Worm (Caenorhabditis elegans) whole organism, L3 larva: Measurements from ENCODE around the gene mdt-8.

Experiments used
- ZK546.5 ChIP-seq: sonication (generic microtip); optimal IDR thresholded peaks from 2 replicates; lab custom pipeline; 2017; ENCODE audit warnings: missing biosample characterization, missing genetic modification characterization
- ama-1 ChIP-seq: fragments of 150-350 bp; optimal IDR thresholded peaks from 2 replicates; lab custom pipeline; 2018
- ceh-9 ChIP-seq: sonication (generic microtip); optimal IDR thresholded peaks from 2 replicates; lab custom pipeline; 2018; ENCODE audit warnings: missing biosample characterization, missing genetic modification characterization
- eor-1 ChIP-seq, 2 experiments: fragments of 150-350 bp; optimal IDR thresholded peaks; 2 replicates each; lab custom pipeline; 2014 to 2018; ENCODE audit warnings: missing biosample characterization in 2 of 2, missing genetic modification characterization in 2 of 2
- mdl-1 ChIP-seq: fragments of 150-350 bp; optimal IDR thresholded peaks from 2 replicates; lab custom pipeline; 2014; ENCODE audit warnings: missing biosample characterization, missing genetic modification characterization
- nfya-1 ChIP-seq: sonication (generic microtip); optimal IDR thresholded peaks from 2 replicates; lab custom pipeline; 2017; ENCODE audit warnings: missing genetic modification characterization, mild to moderate bottlenecking, missing compliant biosample characterization, antibody characterized with exemption, moderate library complexity; ENCODE audit not compliant: insufficient read depth
- nhr-28 ChIP-seq: fragments of 150-350 bp; optimal IDR thresholded peaks from 2 replicates; lab custom pipeline; 2014; ENCODE audit warnings: missing biosample characterization, missing genetic modification characterization
- nhr-76 ChIP-seq: fragments of 150-350 bp; sonication (generic microtip); optimal IDR thresholded peaks from 5 replicates; lab custom pipeline; 2014; ENCODE audit warnings: missing biosample characterization, missing genetic modification characterization
- snpc-4 ChIP-seq: fragments of 150-350 bp; optimal IDR thresholded peaks from 2 replicates; lab custom pipeline; 2014; ENCODE audit warnings: missing biosample characterization, missing genetic modification characterization
- tbx-2 ChIP-seq: sonication (generic microtip); optimal IDR thresholded peaks from 2 replicates; lab custom pipeline; 2016; ENCODE audit warnings: mild to moderate bottlenecking, missing genetic modification characterization, missing compliant biosample characterization
- unc-39 ChIP-seq: sonication (generic microtip); optimal IDR thresholded peaks from 4 replicates; lab custom pipeline; 2017; ENCODE audit warnings: missing biosample characterization, missing genetic modification characterization
- unc-62 ChIP-seq: fragments of 150-350 bp; sonication (generic microtip); optimal IDR thresholded peaks from 4 replicates; lab custom pipeline; 2014; ENCODE audit warnings: missing biosample characterization, missing genetic modification reagents, missing genetic modification characterization
- zag-1 ChIP-seq: fragments of 150-350 bp; optimal IDR thresholded peaks from 2 replicates; lab custom pipeline; 2014; ENCODE audit warnings: missing biosample characterization, missing genetic modification characterization
- ztf-11 ChIP-seq: fragments of 150-350 bp; optimal IDR thresholded peaks from 2 replicates; lab custom pipeline; 2014; ENCODE audit warnings: missing biosample characterization, missing genetic modification characterization

DNA sequence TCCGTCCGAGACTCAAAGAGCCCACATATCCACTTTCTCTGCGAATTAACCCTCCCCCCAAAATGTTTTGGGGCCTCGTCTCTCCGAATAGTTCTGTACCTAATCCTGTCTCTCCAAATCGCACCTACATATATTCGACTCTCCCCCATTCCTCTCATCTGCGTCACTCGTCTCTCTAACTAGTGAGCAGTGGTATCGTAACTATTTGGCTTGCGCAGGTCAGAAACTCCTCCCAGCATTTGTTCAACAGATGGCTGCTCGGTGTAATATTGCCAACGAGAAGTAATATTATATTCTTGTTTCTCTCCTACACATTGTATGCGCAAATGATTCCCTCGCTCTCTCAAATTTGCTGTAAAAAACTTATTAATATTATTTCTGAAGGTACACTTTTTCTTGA lies 22.0 kb upstream of the mdt-8 start, which contains the start of gene F54D5.24:
- TF ChIP-seq mdl-1 (tag; lab: Kevin White, UChicago) = no peak
- no peak for TF ChIP-seq nhr-28 (tag; lab: Kevin White, UChicago)
- no peak for TF ChIP-seq eor-1 (tag; optimal IDR thresholded peaks at IDR 0.05; lab: Kevin White, UChicago)
- TF ChIP-seq zag-1 (tag; lab: Kevin White, UChicago) = no peak
- TF ChIP-seq ZK546.5 = no peak
- no peak for TF ChIP-seq ztf-11 (tag; lab: Kevin White, UChicago)
- no peak for TF ChIP-seq snpc-4
- TF ChIP-seq nfya-1 = no peak
- no peak for TF ChIP-seq tbx-2
- no peak for TF ChIP-seq ama-1
- TF ChIP-seq ceh-9 (tag; lab: Kevin White, UChicago) = no peak
- TF ChIP-seq unc-62 (GFP tag; lab: Kevin White, UChicago) = no peak
- TF ChIP-seq nhr-76 (tag; lab: Kevin White, UChicago) = no peak
- no peak for TF ChIP-seq unc-39 (tag; lab: Kevin White, UChicago)
